Worm (Caenorhabditis elegans): Measurements from ENCODE around the gene Y45F10A.7.

DNA sequence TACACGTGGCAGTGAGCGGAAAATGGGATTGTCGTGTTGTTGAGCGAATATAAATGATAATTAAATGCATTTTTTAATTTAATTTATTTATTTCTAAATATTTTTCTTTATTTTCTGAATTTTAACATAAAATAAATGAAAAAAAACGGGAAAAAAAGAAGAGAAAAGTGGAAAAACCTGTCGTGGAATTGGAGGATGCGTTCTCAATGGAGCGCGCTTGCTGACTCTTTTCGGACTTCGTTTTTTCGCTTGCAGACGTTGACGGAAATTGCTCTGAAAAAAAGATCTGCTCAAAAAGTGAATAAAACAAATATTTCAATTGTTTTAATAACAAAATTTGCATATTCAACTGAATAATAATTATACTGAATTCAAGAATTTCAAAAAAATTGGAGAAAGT, 38.9 kb upstream of the Y45F10A.7 start:
- TF ChIP-seq W03F9.2 (tag; optimal IDR thresholded peaks at IDR 0.05) = no peak
- TF ChIP-seq dao-5 (tag; optimal IDR thresholded peaks at IDR 0.05) = no peak
- no peak for TF ChIP-seq him-1 (tag; optimal IDR thresholded peaks at IDR 0.05)

Measured in whole organism, L4/young adult.